Worm (Caenorhabditis elegans): Measurements from ENCODE around the gene C08F1.10.

DNA sequence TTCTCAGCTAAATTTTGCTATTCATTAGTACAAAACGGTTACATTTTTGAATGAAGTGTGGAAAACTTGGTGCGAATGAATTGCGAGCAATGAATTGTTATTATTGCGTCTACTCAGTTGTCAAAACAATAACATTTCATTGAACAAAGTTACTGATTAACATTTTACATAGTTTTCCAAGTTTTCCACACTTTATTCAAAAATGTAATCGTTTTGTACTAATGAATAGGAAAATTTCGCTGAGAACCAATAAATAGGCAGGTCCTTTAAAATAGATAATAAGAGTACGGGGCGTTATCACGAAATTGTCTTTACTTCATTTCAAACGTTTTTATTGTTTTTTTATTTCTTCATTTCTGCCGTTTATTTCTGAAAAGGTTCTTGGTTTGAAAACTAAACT is 3.6 kb downstream of the C08F1.10 start, which contains the start of gene math-4:
- TF ChIP-seq blmp-1 (tag; optimal IDR thresholded peaks at IDR 0.05; ENCODE audit: insufficient read depth) (no peak), lin-39 (tag; optimal IDR thresholded peaks at IDR 0.05) (no peak)

All from whole organism, L2 larva.